Worm (Caenorhabditis elegans): ENCODE data around the gene W06B4.2.
A peak's percentile ranks its signal among the peaks of the same experiment; 100 is the strongest.

W06B4.2 gene

DNA sequence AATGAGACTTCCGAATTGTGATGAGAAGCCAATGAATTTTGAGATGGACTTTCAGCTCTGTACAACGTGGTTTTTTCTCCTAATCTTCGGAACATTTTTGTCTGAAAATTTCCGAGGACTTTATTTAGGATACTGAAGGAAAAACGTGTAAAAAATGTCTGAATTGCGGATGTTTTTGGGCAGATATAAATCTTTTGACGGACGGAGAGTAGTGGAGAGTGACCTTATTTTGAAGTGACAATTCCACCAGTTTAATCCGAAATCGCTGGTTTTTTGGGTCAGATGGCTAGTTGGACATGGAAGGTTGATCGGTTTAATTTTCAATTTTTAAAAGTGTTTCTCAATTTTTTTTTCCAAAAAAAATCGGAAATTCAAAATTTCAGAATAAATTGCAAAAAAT is 21.3 kb downstream of the W06B4.2 start, which contains the start of gene T05C1.3:
Gene T05C1.3 (minus strand): TSS at position 101 of the 400 bp plus-strand sequence.
- TF ChIP-seq zip-4 (GFP tag; optimal IDR thresholded peaks at IDR 0.05) (no peak), egl-13 (tag; optimal IDR thresholded peaks at IDR 0.05) (no peak), nhr-237 (tag; optimal IDR thresholded peaks at IDR 0.05) (no peak), ama-1 (optimal IDR thresholded peaks at IDR 0.05) (no peak), ztf-11 (tag; optimal IDR thresholded peaks at IDR 0.05) (no peak), dpl-1 (GFP tag; optimal IDR thresholded peaks at IDR 0.05) (no peak), alr-1 (tag; optimal IDR thresholded peaks at IDR 0.05; ENCODE audit: borderline replicate concordance) (no peak), fkh-10 (GFP tag; optimal IDR thresholded peaks at IDR 0.05) (no peak), pqm-1 (tag; optimal IDR thresholded peaks at IDR 0.05) (no peak), nhr-85 (tag) (no peak), tbx-2 (tag; optimal IDR thresholded peaks at IDR 0.05) (no peak), elt-3 (tag; optimal IDR thresholded peaks at IDR 0.05) (no peak), unc-62 (GFP tag; optimal IDR thresholded peaks at IDR 0.05) (no peak), sptf-1 (tag; optimal IDR thresholded peaks at IDR 0.05) (no peak), jun-1 (tag; optimal IDR thresholded peaks at IDR 0.05) (no peak), xbp-1 (tag; optimal IDR thresholded peaks at IDR 0.05) (no peak), ceh-88 (GFP tag; IDR thresholded peaks at IDR 0.05) (no peak)

DNA sequence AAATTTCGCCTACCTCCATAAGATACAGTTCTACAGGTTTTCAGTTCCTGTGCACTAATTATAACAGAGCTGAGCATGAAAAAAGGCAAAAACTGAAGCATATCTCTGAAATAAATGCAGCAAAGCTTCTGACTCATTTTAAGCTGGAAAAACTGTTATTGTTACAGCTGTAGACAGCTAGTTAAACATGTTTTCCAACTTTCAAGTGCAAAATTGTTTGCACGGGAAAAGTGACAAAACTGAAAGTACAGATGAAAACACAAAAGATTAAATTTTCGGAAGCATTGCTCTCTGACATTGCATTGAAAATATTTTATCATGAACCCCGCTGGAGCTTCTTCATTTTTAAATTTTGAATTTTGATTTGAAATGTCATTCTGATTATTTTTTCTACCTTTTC is 22.8 kb downstream of the W06B4.2 start, which contains the start of gene T05C1.5:
Gene T05C1.5 (minus strand): TSS at position 101 of the 400 bp plus-strand sequence.
- no peak for TF ChIP-seq efl-1 (optimal IDR thresholded peaks at IDR 0.05)
- TF ChIP-seq efl-1 (GFP tag; optimal IDR thresholded peaks at IDR 0.05 in 1 of 2): no peak
- no peak for TF ChIP-seq zag-1 (tag; optimal IDR thresholded peaks at IDR 0.05)
- no peak for TF ChIP-seq hlh-4 (tag; optimal IDR thresholded peaks at IDR 0.05)
- no peak for TF ChIP-seq egl-13 (tag; optimal IDR thresholded peaks at IDR 0.05)
- TF ChIP-seq elt-3 (tag; optimal IDR thresholded peaks at IDR 0.05): no peak

DNA sequence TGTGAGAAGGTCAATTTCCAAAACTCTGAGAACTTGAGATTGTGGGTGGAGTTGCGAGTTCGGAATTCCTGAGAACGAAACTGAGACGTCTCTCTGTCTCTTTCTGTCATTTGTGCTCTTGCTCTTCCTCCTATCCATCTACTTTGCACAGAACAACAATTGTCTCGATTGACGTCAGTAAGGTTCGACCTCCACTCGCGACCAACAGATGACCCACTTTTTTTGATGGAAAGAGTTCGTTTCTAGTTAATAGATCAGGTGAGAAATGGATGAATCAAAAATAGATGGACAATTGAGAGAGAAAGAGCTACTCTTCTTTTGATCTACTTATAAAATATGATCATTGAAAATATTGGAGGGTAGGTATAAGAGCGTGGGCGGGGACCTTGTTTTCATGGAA is 26.6 kb downstream of the W06B4.2 start:
- TF ChIP-seq tlp-1 (tag; optimal IDR thresholded peaks at IDR 0.05) (no peak), mep-1 (tag; optimal IDR thresholded peaks at IDR 0.05) (no peak), nhr-84 (tag; optimal IDR thresholded peaks at IDR 0.05) (no peak), lin-14 (GFP tag; optimal IDR thresholded peaks at IDR 0.05) (peak; percentile 81), skn-1 (tag; optimal IDR thresholded peaks at IDR 0.05) (no peak), nhr-28 (tag; optimal IDR thresholded peaks at IDR 0.05) (no peak), ceh-88 (GFP tag; IDR thresholded peaks at IDR 0.05) (no peak), mdl-1 (tag; optimal IDR thresholded peaks at IDR 0.05) (no peak), swsn-7 (tag; optimal IDR thresholded peaks at IDR 0.05) (no peak), sox-4 (tag; optimal IDR thresholded peaks at IDR 0.05) (no peak), vab-15 (tag; optimal IDR thresholded peaks at IDR 0.05) (no peak), nhr-47 (tag; optimal IDR thresholded peaks at IDR 0.05) (no peak), blmp-1 (tag; optimal IDR thresholded peaks at IDR 0.05) (no peak), ces-1 (GFP tag; optimal IDR thresholded peaks at IDR 0.05) (no peak), lsy-2 (tag; optimal IDR thresholded peaks at IDR 0.05) (peak; percentile 24 to 49), mef-2 (tag; optimal IDR thresholded peaks at IDR 0.05) (peak; percentile 52), nhr-237 (tag; optimal IDR thresholded peaks at IDR 0.05) (no peak), tbx-2 (tag; optimal IDR thresholded peaks at IDR 0.05) (no peak), snu-23 (GFP tag; optimal IDR thresholded peaks at IDR 0.05) (peak; percentile 27), egl-13 (tag; optimal IDR thresholded peaks at IDR 0.05) (no peak), nhr-71 (tag; optimal IDR thresholded peaks at IDR 0.05) (peak; percentile 78), ceh-63 (GFP tag; optimal IDR thresholded peaks at IDR 0.05) (no peak), grh-1 (GFP tag; IDR thresholded peaks at IDR 0.05) (no peak), efl-3 (GFP tag; optimal IDR thresholded peaks at IDR 0.05) (no peak), jun-1 (tag; optimal IDR thresholded peaks at IDR 0.05) (no peak), egl-27 (tag; optimal IDR thresholded peaks at IDR 0.05) (no peak), efl-1 (optimal IDR thresholded peaks at IDR 0.05) (peak in 1 of 2 experiments; percentile 13), efl-1 (GFP tag; optimal IDR thresholded peaks at IDR 0.05 in 1 of 2) (no peak), fkh-4 (tag; optimal IDR thresholded peaks at IDR 0.05; ENCODE audit: borderline replicate concordance) (no peak), C34B4.2 (tag; optimal IDR thresholded peaks at IDR 0.05) (no peak), unc-30 (tag; optimal IDR thresholded peaks at IDR 0.05) (no peak), lin-13 (GFP tag; optimal IDR thresholded peaks at IDR 0.05) (peak; percentile 5), aly-2 (tag; optimal IDR thresholded peaks at IDR 0.05) (no peak), nhr-90 (tag; optimal IDR thresholded peaks at IDR 0.05; ENCODE audit: poor library complexity) (no peak), pqm-1 (tag; optimal IDR thresholded peaks at IDR 0.05) (no peak), ceh-90 (tag; optimal IDR thresholded peaks at IDR 0.05) (no peak), ztf-11 (tag; optimal IDR thresholded peaks at IDR 0.05) (no peak), Y116A8C.19 (tag; optimal IDR thresholded peaks at IDR 0.05; ENCODE audit: borderline replicate concordance) (no peak)

Data from whole organism, L1 larva.